Worm (Caenorhabditis elegans) whole organism, early embryonic: ENCODE results near the gene Y62H9A.7.

ENCODE experiments used
- B0310.2 ChIP-seq: sonication (generic microtip); optimal IDR thresholded peaks from 2 replicates; lab custom pipeline; 2016; ENCODE audit warnings: mild to moderate bottlenecking, missing genetic modification characterization, missing compliant biosample characterization
- F13C5.2 ChIP-seq: sonication (generic microtip); optimal IDR thresholded peaks from 2 replicates; lab custom pipeline; 2017; ENCODE audit warnings: mild to moderate bottlenecking, missing genetic modification characterization, inconsistent platforms, missing compliant biosample characterization
- ama-1 ChIP-seq: fragments of 150-350 bp; optimal IDR thresholded peaks from 2 replicates; lab custom pipeline; 2014
- ceh-13 ChIP-seq: fragments of 200-800 bp; sonication (Bioruptor generic); optimal IDR thresholded peaks from 2 replicates; lab custom pipeline; 2018; ENCODE audit warnings: mild to moderate bottlenecking, missing genetic modification characterization, missing compliant biosample characterization
- hmg-4 ChIP-seq: fragments of 200-800 bp; sonication (Bioruptor generic); optimal IDR thresholded peaks from 2 replicates; lab custom pipeline; 2018; ENCODE audit warnings: mild to moderate bottlenecking, missing genetic modification characterization, missing compliant biosample characterization
- pes-1 ChIP-seq: fragments of 200-800 bp; sonication (Bioruptor generic); IDR thresholded peaks from 2 replicates; pipeline ENCODE4 v1.3.6; 2022; ENCODE audit warnings: missing genetic modification reagents, missing genetic modification characterization, missing compliant biosample characterization
- scrt-1 ChIP-seq: fragments of 200-800 bp; sonication (Bioruptor generic); IDR thresholded peaks from 2 replicates; pipeline ENCODE4 v1.3.6; 2022; ENCODE audit warnings: missing genetic modification characterization, missing compliant biosample characterization
- tbx-37 ChIP-seq: fragments of 200-800 bp; sonication (Bioruptor generic); conservative IDR thresholded peaks from 2 replicates; pipeline ENCODE4 v1.3.6; 2022; ENCODE audit warnings: missing genetic modification reagents, missing genetic modification characterization, missing compliant biosample characterization
- tra-4 ChIP-seq: sonication (generic microtip); optimal IDR thresholded peaks from 2 replicates; lab custom pipeline; 2017; ENCODE audit warnings: missing genetic modification characterization, missing compliant biosample characterization

ce11 chrX:11875260-11875659 is 10.2 kb downstream of the Y62H9A.7 start, which contains the start of gene Y62H9A.1:
- TF ChIP-seq B0310.2 (tag; lab: Kevin White, UChicago) (no peak), F13C5.2 (tag; lab: Kevin White, UChicago) (no peak), ama-1 (lab: Kevin White, UChicago) (no peak), tbx-37 (GFP tag; lab: Robert Waterston, UW) (no peak), pes-1 (GFP tag; lab: Robert Waterston, UW) (no peak), ceh-13 (GFP tag; lab: Kevin White, UChicago) (no peak), scrt-1 (no peak), tra-4 (tag; lab: Kevin White, UChicago) (no peak), hmg-4 (GFP tag; lab: Kevin White, UChicago) (no peak)
